Worm (Caenorhabditis elegans): ENCODE measurements around the gene epg-9.

Gene epg-9

ce11 chrIV:2601988-2602861 is 1.3 kb downstream of the epg-9 start:
- peak; percentile 46 for TF ChIP-seq pros-1 (tag; optimal IDR thresholded peaks at IDR 0.05)
- TF ChIP-seq hlh-30 (tag; optimal IDR thresholded peaks at IDR 0.05; ENCODE audit: insufficient read depth) = peak; percentile 100
- no peak for TF ChIP-seq ahr-1 (tag; optimal IDR thresholded peaks at IDR 0.05)
- TF ChIP-seq sox-4 (tag; optimal IDR thresholded peaks at IDR 0.05) = no peak
- peak; percentile 23 for TF ChIP-seq ceh-2 (tag; optimal IDR thresholded peaks at IDR 0.05)
- peak; percentile 81 for TF ChIP-seq nfya-1 (tag; optimal IDR thresholded peaks at IDR 0.05)
- peak; percentile 60 for TF ChIP-seq dve-1 (tag; optimal IDR thresholded peaks at IDR 0.05)
- no peak for TF ChIP-seq lin-11 (tag; optimal IDR thresholded peaks at IDR 0.05)
- TF ChIP-seq elt-2 (tag; optimal IDR thresholded peaks at IDR 0.05) = peak; percentile 69
- TF ChIP-seq pqm-1 (tag; optimal IDR thresholded peaks at IDR 0.05) = peak; percentile 51
- TF ChIP-seq pax-1 (tag; optimal IDR thresholded peaks at IDR 0.05) = peak; percentile 65
- peak; percentile 80 for TF ChIP-seq ceh-18 (tag; optimal IDR thresholded peaks at IDR 0.05)
- no peak for TF ChIP-seq npax-4 (tag; optimal IDR thresholded peaks at IDR 0.05)
- TF ChIP-seq unc-55 (GFP tag; optimal IDR thresholded peaks at IDR 0.05) = peak; percentile 95
- peak; percentile 41 for TF ChIP-seq F13H6.1 (tag; optimal IDR thresholded peaks at IDR 0.05)
- no peak for TF ChIP-seq pag-3 (tag; optimal IDR thresholded peaks at IDR 0.05; ENCODE audit: borderline replicate concordance)
- peak; percentile 43 for TF ChIP-seq ets-4 (tag; optimal IDR thresholded peaks at IDR 0.05)
- peak; percentile 31 for TF ChIP-seq sdc-2 (tag; optimal IDR thresholded peaks at IDR 0.05)
- TF ChIP-seq dmd-4 (tag; optimal IDR thresholded peaks at IDR 0.05; ENCODE audit: borderline replicate concordance) = no peak
- TF ChIP-seq ceh-34 (tag; optimal IDR thresholded peaks at IDR 0.05) = peak; percentile 43
- TF ChIP-seq tbx-2 (tag; optimal IDR thresholded peaks at IDR 0.05) = peak; percentile 68
- TF ChIP-seq ceh-19 (GFP tag; optimal IDR thresholded peaks at IDR 0.05) = no peak
- no peak for TF ChIP-seq nhr-11 (tag; optimal IDR thresholded peaks at IDR 0.05)
- no peak for TF ChIP-seq pat-9 (tag; optimal IDR thresholded peaks at IDR 0.05)
- TF ChIP-seq ceh-31 (tag; optimal IDR thresholded peaks at IDR 0.05) = peak; percentile 70
- peak; percentile 32 for TF ChIP-seq K09A11.1 (tag; optimal IDR thresholded peaks at IDR 0.05; ENCODE audit: insufficient read depth)
- peak; percentile 57 for TF ChIP-seq ref-2 (tag; optimal IDR thresholded peaks at IDR 0.05)
- peak; percentile 30 for TF ChIP-seq ceh-30 (tag; optimal IDR thresholded peaks at IDR 0.05)
- no peak for TF ChIP-seq Y22D7AL.16 (tag; optimal IDR thresholded peaks at IDR 0.05)
- peak; percentile 17 for TF ChIP-seq pha-2 (tag; optimal IDR thresholded peaks at IDR 0.05)

- no peak for TF ChIP-seq tbx-7 (tag; optimal IDR thresholded peaks at IDR 0.05)
- no peak for TF ChIP-seq mec-3 (tag; optimal IDR thresholded peaks at IDR 0.05; ENCODE audit: borderline replicate concordance)
- no peak for TF ChIP-seq Y22D7AL.16 (tag; optimal IDR thresholded peaks at IDR 0.05)
- TF ChIP-seq ceh-31 (tag; optimal IDR thresholded peaks at IDR 0.05) = no peak
- TF ChIP-seq C38D4.7 (GFP tag; optimal IDR thresholded peaks at IDR 0.05) = no peak
- no peak for TF ChIP-seq hlh-6 (tag; optimal IDR thresholded peaks at IDR 0.05)
- TF ChIP-seq K02D7.2 (tag; optimal IDR thresholded peaks at IDR 0.05) = no peak
- no peak for TF ChIP-seq ceh-22 (tag; optimal IDR thresholded peaks at IDR 0.05)
- no peak for TF ChIP-seq ceh-48 (tag; optimal IDR thresholded peaks at IDR 0.05)
- no peak for TF ChIP-seq unc-55 (GFP tag; optimal IDR thresholded peaks at IDR 0.05)
- no peak for TF ChIP-seq rnt-1 (tag; optimal IDR thresholded peaks at IDR 0.05)
- no peak for TF ChIP-seq gmeb-2 (tag; optimal IDR thresholded peaks at IDR 0.05)
- no peak for TF ChIP-seq fax-1 (tag; optimal IDR thresholded peaks at IDR 0.05)
- TF ChIP-seq ceh-34 (tag; optimal IDR thresholded peaks at IDR 0.05) = no peak
- TF ChIP-seq madf-2 (tag; optimal IDR thresholded peaks at IDR 0.05) = no peak
- TF ChIP-seq dve-1 (tag; optimal IDR thresholded peaks at IDR 0.05) = no peak
- TF ChIP-seq ref-2 (tag; optimal IDR thresholded peaks at IDR 0.05) = no peak
Measured at ce11 chrIV:2602862-2603189, 1.9 kb downstream of the epg-9 start.

All from whole organism, late embryonic.